Fruit fly (Drosophila melanogaster) whole organism, embryonic: ENCODE results near the gene CG4452.

Experiments used
- Atf3 ChIP-seq: fragments of 200-800 bp; sonication (Bioruptor generic); optimal IDR thresholded peaks from 3 replicates; lab custom pipeline; 2016; ENCODE audit warnings: missing biosample characterization, missing genetic modification characterization
- B-H1 ChIP-seq: fragments of 200-800 bp; sonication (Bioruptor generic); IDR thresholded peaks from 3 replicates; pipeline ENCODE4 v1.3.6; 2022; ENCODE audit warnings: missing biosample characterization, missing genetic modification characterization
- Bteb2 ChIP-seq: fragments of 200-800 bp; sonication (Bioruptor generic); optimal IDR thresholded peaks from 2 replicates; lab custom pipeline; 2016; ENCODE audit warnings: missing biosample characterization, missing genetic modification characterization
- CG10147 ChIP-seq: fragments of 200-800 bp; sonication (Bioruptor generic); optimal IDR thresholded peaks from 2 replicates; lab custom pipeline; 2019; ENCODE audit warnings: missing biosample characterization, mild to moderate bottlenecking, missing genetic modification characterization, moderate library complexity
- CG10267 ChIP-seq: fragments of 200-800 bp; sonication (Bioruptor generic); optimal IDR thresholded peaks from 2 replicates; lab custom pipeline; 2018; ENCODE audit warnings: missing biosample characterization, mild to moderate bottlenecking, missing genetic modification characterization, moderate library complexity
- CG10959 ChIP-seq: fragments of 200-800 bp; sonication (Bioruptor generic); IDR thresholded peaks from 2 replicates; pipeline ENCODE4 v1.3.6; 2022; ENCODE audit warnings: missing biosample characterization, missing genetic modification characterization
- CG1233 ChIP-seq: fragments of 200-800 bp; sonication (Bioruptor generic); optimal IDR thresholded peaks from 4 replicates; lab custom pipeline; 2018; ENCODE audit warnings: missing biosample characterization, mild to moderate bottlenecking, missing genetic modification characterization
- CG12942 ChIP-seq: fragments of 200-800 bp; sonication (Bioruptor generic); optimal IDR thresholded peaks from 3 replicates; lab custom pipeline; 2016; ENCODE audit warnings: missing biosample characterization, missing genetic modification characterization
- CG13287 ChIP-seq: fragments of 200-800 bp; sonication (Bioruptor generic); IDR thresholded peaks from 2 replicates; pipeline ENCODE4 v1.3.6; 2022; ENCODE audit warnings: missing biosample characterization, missing genetic modification characterization; ENCODE audit not compliant: partially characterized antibody
- CG1529 ChIP-seq: fragments of 200-800 bp; sonication (Bioruptor generic); optimal IDR thresholded peaks from 3 replicates; lab custom pipeline; 2018; ENCODE audit warnings: missing biosample characterization, missing genetic modification characterization
- CG1602 ChIP-seq: fragments of 200-800 bp; sonication (Bioruptor generic); optimal IDR thresholded peaks from 3 replicates; lab custom pipeline; 2016; ENCODE audit warnings: missing biosample characterization, missing genetic modification characterization
- CG1603 ChIP-seq: fragments of 200-800 bp; sonication (Bioruptor generic); optimal IDR thresholded peaks from 2 replicates; lab custom pipeline; 2019; ENCODE audit warnings: missing biosample characterization, mild to moderate bottlenecking, missing genetic modification characterization, moderate library complexity
- CG17328 ChIP-seq: fragments of 200-800 bp; sonication (Bioruptor generic); IDR thresholded peaks from 2 replicates; pipeline ENCODE4 v1.3.6; 2022; ENCODE audit warnings: missing biosample characterization, missing genetic modification characterization
- CG32767 ChIP-seq: fragments of 200-800 bp; sonication (Bioruptor generic); IDR thresholded peaks from 2 replicates; pipeline ENCODE4 v1.3.6; 2022; ENCODE audit warnings: missing biosample characterization, missing genetic modification characterization
- CG3726 ChIP-seq: fragments of 200-800 bp; sonication (Bioruptor generic); IDR thresholded peaks from 3 replicates; pipeline ENCODE4, ENCODE4 v1.3.6; 2022; ENCODE audit warnings: missing biosample characterization, missing genetic modification characterization
- CG3838 ChIP-seq: fragments of 200-800 bp; sonication (Bioruptor generic); optimal IDR thresholded peaks from 3 replicates; lab custom pipeline; 2016; ENCODE audit warnings: missing biosample characterization, missing genetic modification characterization
- CG4328 ChIP-seq: fragments of 200-800 bp; sonication (Bioruptor generic); optimal IDR thresholded peaks from 3 replicates; lab custom pipeline; 2017; ENCODE audit warnings: missing biosample characterization, missing genetic modification reagents, missing genetic modification characterization
- CG9215 ChIP-seq: fragments of 200-800 bp; sonication (Bioruptor generic); IDR thresholded peaks from 2 replicates; pipeline ENCODE4 v1.3.6; 2022; ENCODE audit warnings: missing biosample characterization, missing genetic modification characterization
- CG9437 ChIP-seq: fragments of 200-800 bp; sonication (Bioruptor generic); optimal IDR thresholded peaks from 2 replicates; lab custom pipeline; 2018; ENCODE audit warnings: missing biosample characterization, mild to moderate bottlenecking, missing genetic modification characterization
- CTCF ChIP-seq: fragments of 200-800 bp; sonication (Bioruptor generic); optimal IDR thresholded peaks from 2 replicates; lab custom pipeline; 2017; ENCODE audit warnings: missing biosample characterization, mild to moderate bottlenecking, missing genetic modification characterization, moderate library complexity
- CkIIα-i1 ChIP-seq: fragments of 200-800 bp; sonication (Bioruptor generic); IDR thresholded peaks from 2 replicates; pipeline ENCODE4 v1.3.6; 2022; ENCODE audit warnings: missing biosample characterization, missing genetic modification characterization
- Dp ChIP-seq: fragments of 200-800 bp; sonication (Bioruptor generic); optimal IDR thresholded peaks from 2 replicates; lab custom pipeline; 2018; ENCODE audit warnings: missing biosample characterization, mild to moderate bottlenecking, missing genetic modification characterization, moderate library complexity
- Fer1 ChIP-seq: fragments of 200-800 bp; sonication (Bioruptor generic); optimal IDR thresholded peaks from 2 replicates; lab custom pipeline; 2017; ENCODE audit warnings: missing biosample characterization, mild to moderate bottlenecking, missing genetic modification characterization
- Fer2 ChIP-seq: fragments of 200-800 bp; sonication (Bioruptor generic); optimal IDR thresholded peaks from 2 replicates; lab custom pipeline; 2018; ENCODE audit warnings: missing biosample characterization, mild to moderate bottlenecking, missing genetic modification characterization, moderate library complexity
- GATAe ChIP-seq: fragments of 200-800 bp; sonication (Bioruptor generic); conservative IDR thresholded peaks from 2 replicates; pipeline ENCODE4 v1.3.6; 2022; ENCODE audit warnings: missing biosample characterization, missing genetic modification characterization
- Gug ChIP-seq: fragments of 200-800 bp; sonication (Bioruptor generic); IDR thresholded peaks from 4 replicates; pipeline ENCODE4 v1.3.6; 2022; ENCODE audit warnings: missing biosample characterization, missing genetic modification characterization
- HLHmδ ChIP-seq: fragments of 200-800 bp; sonication (Bioruptor generic); optimal IDR thresholded peaks from 2 replicates; lab custom pipeline; 2018; ENCODE audit warnings: missing biosample characterization, mild to moderate bottlenecking, missing genetic modification characterization, moderate library complexity
- Nf-YA ChIP-seq: fragments of 200-800 bp; sonication (Bioruptor generic); IDR thresholded peaks from 2 replicates; pipeline ENCODE4 v1.3.6; 2022; ENCODE audit warnings: missing biosample characterization, missing genetic modification characterization
- Rx ChIP-seq: fragments of 200-800 bp; sonication (Bioruptor generic); IDR thresholded peaks from 2 replicates; pipeline ENCODE4 v1.3.6; 2022; ENCODE audit warnings: missing biosample characterization, missing genetic modification characterization
- Sin3A ChIP-seq: fragments of >200 bp; optimal IDR thresholded peaks from 2 replicates; lab custom pipeline; 2018
- Vsx1 ChIP-seq: fragments of 200-800 bp; sonication (Bioruptor generic); optimal IDR thresholded peaks from 2 replicates; lab custom pipeline; 2017; ENCODE audit warnings: missing biosample characterization, mild to moderate bottlenecking, missing genetic modification characterization, missing genetic modification reagents
- ara ChIP-seq: fragments of 200-800 bp; sonication (Bioruptor generic); IDR thresholded peaks from 2 replicates; pipeline ENCODE4 v1.3.6; 2022; ENCODE audit warnings: missing biosample characterization, missing genetic modification characterization
- bbx ChIP-seq: fragments of 200-800 bp; sonication (Bioruptor generic); IDR thresholded peaks from 2 replicates; pipeline ENCODE4 v1.3.6; 2022; ENCODE audit warnings: missing biosample characterization, missing genetic modification characterization; ENCODE audit not compliant: partially characterized antibody
- btn ChIP-seq: fragments of 200-800 bp; sonication (Bioruptor generic); optimal IDR thresholded peaks from 2 replicates; lab custom pipeline; 2016; ENCODE audit warnings: missing biosample characterization, missing genetic modification characterization
- corto ChIP-seq: fragments of 200-800 bp; sonication (Bioruptor generic); optimal IDR thresholded peaks from 2 replicates; lab custom pipeline; 2016; ENCODE audit warnings: missing biosample characterization, mild to moderate bottlenecking, missing genetic modification characterization, moderate library complexity
- dimm ChIP-seq: fragments of 200-800 bp; sonication (Bioruptor generic); IDR thresholded peaks from 2 replicates; pipeline ENCODE4 v1.3.6; 2022; ENCODE audit warnings: missing biosample characterization, missing genetic modification characterization
- dm ChIP-seq: fragments of 200-800 bp; sonication (Bioruptor generic); optimal IDR thresholded peaks from 3 replicates; lab custom pipeline; 2016; ENCODE audit warnings: missing biosample characterization, missing genetic modification characterization
- exex ChIP-seq: fragments of 200-800 bp; sonication (Bioruptor generic); optimal IDR thresholded peaks from 4 replicates; lab custom pipeline; 2018; ENCODE audit warnings: missing biosample characterization, mild to moderate bottlenecking, missing genetic modification characterization, moderate library complexity
- eyg ChIP-seq: fragments of 200-800 bp; sonication (Bioruptor generic); optimal IDR thresholded peaks from 3 replicates; lab custom pipeline; 2016; ENCODE audit warnings: missing biosample characterization, missing genetic modification characterization
- gce ChIP-seq: fragments of 200-800 bp; sonication (Bioruptor generic); IDR thresholded peaks from 3 replicates; pipeline ENCODE4 v1.3.6; 2022; ENCODE audit warnings: missing biosample characterization, missing genetic modification characterization
- grn ChIP-seq: fragments of 200-800 bp; sonication (Bioruptor generic); optimal IDR thresholded peaks from 3 replicates; lab custom pipeline; 2017; ENCODE audit warnings: missing biosample characterization, missing genetic modification characterization
- insv ChIP-seq, 2 experiments: fragments of 200-800 bp; sonication (Bioruptor generic); optimal IDR thresholded peaks; 3 replicates each; lab custom pipeline; 2016 to 2018; ENCODE audit warnings: missing biosample characterization in 2 of 2, missing genetic modification characterization in 2 of 2
- kah ChIP-seq: fragments of 200-800 bp; sonication (Bioruptor generic); optimal IDR thresholded peaks from 2 replicates; lab custom pipeline; 2018; ENCODE audit warnings: missing biosample characterization, mild to moderate bottlenecking, missing genetic modification characterization
- kay ChIP-seq: fragments of 200-800 bp; sonication (Bioruptor generic); optimal IDR thresholded peaks from 2 replicates; lab custom pipeline; 2016; ENCODE audit warnings: missing biosample characterization, missing genetic modification characterization
- kni ChIP-seq: fragments of 200-800 bp; sonication (Bioruptor generic); optimal IDR thresholded peaks from 3 replicates; lab custom pipeline; 2017; ENCODE audit warnings: mild to moderate bottlenecking, missing biosample characterization, missing genetic modification reagents, missing genetic modification characterization
- lbe ChIP-seq: fragments of 200-800 bp; sonication (Bioruptor generic); optimal IDR thresholded peaks from 2 replicates; lab custom pipeline; 2016; ENCODE audit warnings: missing biosample characterization, mild to moderate bottlenecking, missing genetic modification characterization
- odd ChIP-seq: fragments of 200-800 bp; sonication (Bioruptor generic); optimal IDR thresholded peaks from 2 replicates; lab custom pipeline; 2017; ENCODE audit warnings: missing biosample characterization, mild to moderate bottlenecking, missing genetic modification characterization
- pros ChIP-seq: fragments of 200-800 bp; sonication (Bioruptor generic); optimal IDR thresholded peaks from 3 replicates; lab custom pipeline; 2019; ENCODE audit warnings: missing biosample characterization, mild to moderate bottlenecking, missing genetic modification characterization, moderate library complexity
- repo ChIP-seq: fragments of 200-800 bp; sonication (Bioruptor generic); optimal IDR thresholded peaks from 2 replicates; lab custom pipeline; 2016; ENCODE audit warnings: missing biosample characterization, missing genetic modification characterization
- sens-2 ChIP-seq: fragments of 200-800 bp; sonication (Bioruptor generic); IDR thresholded peaks from 2 replicates; pipeline ENCODE4 v1.3.6; 2022; ENCODE audit warnings: missing biosample characterization, missing genetic modification characterization
- tap ChIP-seq: fragments of 200-800 bp; optimal IDR thresholded peaks from 3 replicates; lab custom pipeline; 2019; ENCODE audit warnings: missing biosample characterization, mild to moderate bottlenecking, missing genetic modification characterization, moderate library complexity
- tio ChIP-seq: fragments of 200-800 bp; sonication (Bioruptor generic); optimal IDR thresholded peaks from 2 replicates; lab custom pipeline; 2017; ENCODE audit warnings: missing biosample characterization, missing genetic modification characterization, inconsistent platforms
- zen ChIP-seq: fragments of 200-800 bp; sonication (Bioruptor generic); optimal IDR thresholded peaks from 3 replicates; lab custom pipeline; 2018; ENCODE audit warnings: missing biosample characterization, mild to moderate bottlenecking, missing genetic modification characterization, moderate library complexity

Gene CG4452

dm6 chr3L:9349314-9349733, 17.9 kb upstream of the CG4452 start, which contains the start of gene PGRP-LF (continued):
- TF ChIP-seq eyg: no peak
- TF ChIP-seq ara (GFP tag; lab: Robert Waterston, UW): no peak
- TF ChIP-seq Bteb2 (GFP tag; lab: Kevin White, UChicago): no peak
- TF ChIP-seq repo (GFP tag; lab: Kevin White, UChicago): no peak
- TF ChIP-seq odd (GFP tag; lab: Kevin White, UChicago): peak; percentile 6
- peak; percentile 2 for TF ChIP-seq exex (tag; lab: Kevin White, UChicago)
- TF ChIP-seq CG1529 (GFP tag; lab: Kevin White, UChicago): no peak
- TF ChIP-seq kni (GFP tag; lab: Kevin White, UChicago): no peak
- TF ChIP-seq CG3726 (GFP tag; lab: Robert Waterston, UW): no peak
- TF ChIP-seq pros: peak; percentile 58
- no peak for TF ChIP-seq bbx
- no peak for TF ChIP-seq CG9437
- no peak for TF ChIP-seq B-H1
- no peak for TF ChIP-seq Atf3 (GFP tag; lab: Kevin White, UChicago)
- TF ChIP-seq Vsx1 (GFP tag; lab: Kevin White, UChicago): no peak
- peak; percentile 52 for TF ChIP-seq Fer1 (GFP tag; lab: Kevin White, UChicago)
- no peak for TF ChIP-seq CG3838 (GFP tag; lab: Kevin White, UChicago)
- peak; percentile 35; the same call in 1 of the 2 replicates for TF ChIP-seq CG32767 (GFP tag; lab: Robert Waterston, UW)
- peak; percentile 37; the same call in 1 of the 2 replicates for TF ChIP-seq CG13287 (GFP tag; lab: Robert Waterston, UW)
- TF ChIP-seq CG10267 (tag; lab: Kevin White, UChicago): no peak
- no peak for TF ChIP-seq corto (GFP tag; lab: Kevin White, UChicago)
- TF ChIP-seq CG1603: no peak
- TF ChIP-seq Sin3A (lab: Kevin White, UChicago): no peak
- no peak for TF ChIP-seq kah (GFP tag; lab: Kevin White, UChicago)
- TF ChIP-seq lbe (GFP tag; lab: Kevin White, UChicago): peak; percentile 54
- TF ChIP-seq zen (tag; lab: Kevin White, UChicago): no peak
- TF ChIP-seq tap (tag; lab: Kevin White, UChicago): no peak
- no peak for TF ChIP-seq CG9215 (GFP tag; lab: Robert Waterston, UW)
- no peak for TF ChIP-seq Dp
- TF ChIP-seq grn (GFP tag; lab: Kevin White, UChicago): peak; percentile 38
- TF ChIP-seq sens-2 (GFP tag; lab: Robert Waterston, UW): no peak
- no peak for TF ChIP-seq HLHmδ (GFP tag; lab: Kevin White, UChicago)
- TF ChIP-seq Gug (GFP tag; lab: Robert Waterston, UW): no peak
- no peak for TF ChIP-seq CG17328 (GFP tag; lab: Robert Waterston, UW)
- TF ChIP-seq kay (GFP tag; lab: Kevin White, UChicago): peak; percentile 36
- TF ChIP-seq CG4328 (GFP tag; lab: Kevin White, UChicago): no peak
- TF ChIP-seq Fer2 (tag; lab: Kevin White, UChicago): no peak
- no peak for TF ChIP-seq Nf-YA (GFP tag; lab: Robert Waterston, UW)
- no peak for TF ChIP-seq dimm (GFP tag; lab: Robert Waterston, UW)
- no peak for TF ChIP-seq CG12942 (GFP tag; lab: Kevin White, UChicago)
- no peak for TF ChIP-seq tio (GFP tag; lab: Kevin White, UChicago)
- TF ChIP-seq dm (GFP tag; lab: Kevin White, UChicago): no peak
- TF ChIP-seq GATAe (GFP tag; lab: Robert Waterston, UW): no peak
- no peak for TF ChIP-seq CkIIα-i1 (GFP tag; lab: Robert Waterston, UW)
- no peak for TF ChIP-seq insv (GFP tag; optimal IDR thresholded peaks at IDR 0.05; lab: Kevin White, UChicago)
- TF ChIP-seq btn (GFP tag; lab: Kevin White, UChicago): no peak
- no peak for TF ChIP-seq CG10959 (GFP tag; lab: Robert Waterston, UW)
- TF ChIP-seq CG10147 (GFP tag; lab: Kevin White, UChicago): peak; percentile 2
- no peak for TF ChIP-seq Rx (GFP tag; lab: Robert Waterston, UW)
- no peak for TF ChIP-seq gce (GFP tag; lab: Robert Waterston, UW)
- TF ChIP-seq CG1602 (GFP tag; lab: Kevin White, UChicago): no peak
- TF ChIP-seq CG1233: no peak
- no peak for TF ChIP-seq CTCF (GFP tag; lab: Kevin White, UChicago)
